Fruit fly (Drosophila melanogaster) whole organism, embryonic: ENCODE data around the gene MtnB.
A peak's percentile ranks its signal among the peaks of the same experiment; 100 is the strongest.

Experiments
- Antp ChIP-seq: fragments of 200-800 bp; sonication (Bioruptor generic); optimal IDR thresholded peaks from 3 replicates; lab custom pipeline; 2016; ENCODE audit warnings: missing biosample characterization, missing genetic modification characterization
- Bdp1 ChIP-seq: fragments of 200-800 bp; sonication (Bioruptor generic); optimal IDR thresholded peaks from 3 replicates; lab custom pipeline; 2016; ENCODE audit warnings: missing biosample characterization, missing genetic modification characterization
- Bteb2 ChIP-seq: fragments of 200-800 bp; sonication (Bioruptor generic); optimal IDR thresholded peaks from 2 replicates; lab custom pipeline; 2016; ENCODE audit warnings: missing biosample characterization, missing genetic modification characterization
- CG11723 ChIP-seq: fragments of 200-800 bp; sonication (Bioruptor generic); optimal IDR thresholded peaks from 2 replicates; lab custom pipeline; 2017; ENCODE audit warnings: missing biosample characterization, mild to moderate bottlenecking, missing genetic modification characterization
- CG12155 ChIP-seq: fragments of 200-800 bp; sonication (Bioruptor generic); optimal IDR thresholded peaks from 3 replicates; lab custom pipeline; 2016; ENCODE audit warnings: missing biosample characterization, missing genetic modification characterization
- CG12219 ChIP-seq: fragments of 200-800 bp; sonication (Bioruptor generic); optimal IDR thresholded peaks from 3 replicates; lab custom pipeline; 2018; ENCODE audit warnings: missing biosample characterization, mild to moderate bottlenecking, missing genetic modification characterization
- CG12391 ChIP-seq: fragments of 200-800 bp; sonication (Bioruptor generic); optimal IDR thresholded peaks from 3 replicates; lab custom pipeline; 2018; ENCODE audit warnings: missing biosample characterization, mild to moderate bottlenecking, missing genetic modification characterization, moderate library complexity
- CG13624 ChIP-seq: fragments of 200-800 bp; sonication (Bioruptor generic); optimal IDR thresholded peaks from 2 replicates; lab custom pipeline; 2016; ENCODE audit warnings: missing biosample characterization, missing genetic modification characterization
- CG17328 ChIP-seq: fragments of 200-800 bp; sonication (Bioruptor generic); IDR thresholded peaks from 2 replicates; pipeline ENCODE4 v1.3.6; 2022; ENCODE audit warnings: missing biosample characterization, missing genetic modification characterization
- CG17912 ChIP-seq: fragments of 200-800 bp; sonication (Bioruptor generic); optimal IDR thresholded peaks from 2 replicates; lab custom pipeline; 2018; ENCODE audit warnings: missing biosample characterization, mild to moderate bottlenecking, missing genetic modification characterization
- CG18476 ChIP-seq: fragments of 200-800 bp; sonication (Bioruptor generic); optimal IDR thresholded peaks from 2 replicates; lab custom pipeline; 2016; ENCODE audit warnings: missing biosample characterization, mild to moderate bottlenecking, missing genetic modification characterization
- CG2678 ChIP-seq: fragments of 200-800 bp; sonication (Bioruptor generic); optimal IDR thresholded peaks from 3 replicates; lab custom pipeline; 2019; ENCODE audit warnings: missing biosample characterization, mild to moderate bottlenecking, missing genetic modification characterization, moderate library complexity
- CG2889 ChIP-seq: fragments of 200-800 bp; sonication (Bioruptor generic); IDR thresholded peaks from 3 replicates; pipeline ENCODE4 v1.3.6; 2022; ENCODE audit warnings: missing biosample characterization, missing genetic modification characterization
- CG32772 ChIP-seq: fragments of 200-800 bp; sonication (Bioruptor generic); IDR thresholded peaks from 2 replicates; pipeline ENCODE4 v1.3.6; 2022; ENCODE audit warnings: missing biosample characterization, missing genetic modification characterization
- CG4707 ChIP-seq: fragments of 200-800 bp; sonication (Bioruptor generic); optimal IDR thresholded peaks from 2 replicates; lab custom pipeline; 2018; ENCODE audit warnings: missing biosample characterization, mild to moderate bottlenecking, missing genetic modification characterization, moderate library complexity
- CG7987 ChIP-seq: fragments of 200-800 bp; sonication (Bioruptor generic); optimal IDR thresholded peaks from 2 replicates; lab custom pipeline; 2018; ENCODE audit warnings: missing biosample characterization, mild to moderate bottlenecking, missing genetic modification characterization, moderate library complexity
- CG8765 ChIP-seq: fragments of 200-800 bp; sonication (Bioruptor generic); IDR thresholded peaks from 2 replicates; pipeline ENCODE4 v1.3.6; 2022; ENCODE audit warnings: missing biosample characterization, missing genetic modification characterization
- Deaf1 ChIP-seq: fragments of 200-800 bp; optimal IDR thresholded peaks from 3 replicates; lab custom pipeline; 2019; ENCODE audit warnings: missing biosample characterization, mild to moderate bottlenecking, missing genetic modification characterization, moderate library complexity
- Dfd ChIP-seq, 2 experiments: fragments of >200 bp; optimal IDR thresholded peaks; 2 replicates each; lab custom pipeline; 2017; ENCODE audit warnings: missing biosample characterization in 2 of 2, missing genetic modification characterization in 2 of 2
- HLH3B ChIP-seq: fragments of 200-800 bp; sonication (Bioruptor generic); IDR thresholded peaks from 2 replicates; pipeline ENCODE4 v1.3.6; 2022; ENCODE audit warnings: missing biosample characterization, missing genetic modification characterization
- Hr51 ChIP-seq, 2 experiments: fragments of 200-800 bp; sonication (Bioruptor generic); optimal IDR thresholded peaks; 2 replicates in 1 of 2; 3 replicates in 1 of 2; lab custom pipeline; 2016 to 2018; ENCODE audit warnings: missing biosample characterization in 2 of 2, missing genetic modification characterization in 2 of 2, mild to moderate bottlenecking in 1 of 2, moderate library complexity in 1 of 2
- Lhr ChIP-seq: fragments of 200-800 bp; sonication (Bioruptor generic); optimal IDR thresholded peaks from 3 replicates; lab custom pipeline; 2017; ENCODE audit warnings: mild to moderate bottlenecking, missing biosample characterization, missing genetic modification reagents, missing genetic modification characterization
- MBD-R2 ChIP-seq: fragments of 200-800 bp; sonication (Bioruptor generic); IDR thresholded peaks from 2 replicates; pipeline ENCODE4 v1.3.6; 2022; ENCODE audit warnings: missing biosample characterization, missing genetic modification characterization
- Mrtf ChIP-seq: fragments of 200-800 bp; sonication (Bioruptor generic); IDR thresholded peaks from 3 replicates; pipeline ENCODE4 v1.3.6; 2022; ENCODE audit warnings: missing biosample characterization, missing genetic modification characterization
- NFAT ChIP-seq: fragments of 200-800 bp; sonication (Bioruptor generic); IDR thresholded peaks from 2 replicates; pipeline ENCODE4 v1.3.6; 2022; ENCODE audit warnings: missing biosample characterization, missing genetic modification characterization
- bbx ChIP-seq: fragments of 200-800 bp; sonication (Bioruptor generic); IDR thresholded peaks from 2 replicates; pipeline ENCODE4 v1.3.6; 2022; ENCODE audit warnings: missing biosample characterization, missing genetic modification characterization; ENCODE audit not compliant: partially characterized antibody
- croc ChIP-seq: fragments of 200-800 bp; sonication (Bioruptor generic); conservative IDR thresholded peaks from 3 replicates; pipeline ENCODE4 v1.3.6; 2022; ENCODE audit warnings: missing biosample characterization, missing genetic modification characterization
- dan ChIP-seq: fragments of 200-800 bp; sonication (Bioruptor generic); IDR thresholded peaks from 2 replicates; pipeline ENCODE4 v1.3.6; 2022; ENCODE audit warnings: missing biosample characterization, missing genetic modification characterization
- disco-r ChIP-seq: fragments of 200-800 bp; sonication (Bioruptor generic); optimal IDR thresholded peaks from 2 replicates; lab custom pipeline; 2016; ENCODE audit warnings: missing biosample characterization, missing genetic modification characterization
- dm ChIP-seq: fragments of 200-800 bp; sonication (Bioruptor generic); optimal IDR thresholded peaks from 3 replicates; lab custom pipeline; 2016; ENCODE audit warnings: missing biosample characterization, missing genetic modification characterization
- exex ChIP-seq: fragments of 200-800 bp; sonication (Bioruptor generic); optimal IDR thresholded peaks from 4 replicates; lab custom pipeline; 2018; ENCODE audit warnings: missing biosample characterization, mild to moderate bottlenecking, missing genetic modification characterization, moderate library complexity
- gcm2 ChIP-seq: fragments of 200-800 bp; sonication (Bioruptor generic); optimal IDR thresholded peaks from 2 replicates; lab custom pipeline; 2016; ENCODE audit warnings: missing biosample characterization, missing genetic modification characterization
- gsb ChIP-seq: fragments of 200-800 bp; sonication (Bioruptor generic); IDR thresholded peaks from 2 replicates; pipeline ENCODE4 v1.3.6; 2022; ENCODE audit warnings: missing biosample characterization, missing genetic modification characterization
- h ChIP-seq: fragments of >200 bp; optimal IDR thresholded peaks from 2 replicates; lab custom pipeline; 2017
- ind ChIP-seq: fragments of 200-800 bp; sonication (Bioruptor generic); optimal IDR thresholded peaks from 3 replicates; lab custom pipeline; 2016; ENCODE audit warnings: missing biosample characterization, missing genetic modification characterization
- nerfin-1 ChIP-seq: fragments of 200-800 bp; sonication (Bioruptor generic); optimal IDR thresholded peaks from 3 replicates; lab custom pipeline; 2019; ENCODE audit warnings: missing biosample characterization, mild to moderate bottlenecking, missing genetic modification characterization, moderate library complexity
- oc ChIP-seq: fragments of 200-800 bp; sonication (Bioruptor generic); optimal IDR thresholded peaks from 2 replicates; lab custom pipeline; 2018; ENCODE audit warnings: missing biosample characterization, mild to moderate bottlenecking, missing genetic modification characterization, moderate library complexity
- odd ChIP-seq: fragments of 200-800 bp; sonication (Bioruptor generic); optimal IDR thresholded peaks from 2 replicates; lab custom pipeline; 2017; ENCODE audit warnings: missing biosample characterization, mild to moderate bottlenecking, missing genetic modification characterization
- otp ChIP-seq: fragments of 200-800 bp; sonication (Bioruptor generic); IDR thresholded peaks from 3 replicates; pipeline ENCODE4, ENCODE4 v1.3.6; 2022; ENCODE audit warnings: missing biosample characterization, missing genetic modification characterization
- pita ChIP-seq: fragments of 200-800 bp; sonication (Bioruptor generic); optimal IDR thresholded peaks from 2 replicates; lab custom pipeline; 2017; ENCODE audit warnings: missing biosample characterization, mild to moderate bottlenecking, missing genetic modification characterization
- psq ChIP-seq: fragments of 200-800 bp; sonication (Bioruptor generic); optimal IDR thresholded peaks from 2 replicates; lab custom pipeline; 2017; ENCODE audit warnings: missing biosample characterization, missing genetic modification characterization
- pzg ChIP-seq: fragments of 200-800 bp; sonication (Bioruptor generic); optimal IDR thresholded peaks from 3 replicates; lab custom pipeline; 2018; ENCODE audit warnings: missing biosample characterization, mild to moderate bottlenecking, missing genetic modification characterization, moderate library complexity
- ranshi ChIP-seq: fragments of 200-800 bp; sonication (Bioruptor generic); IDR thresholded peaks from 2 replicates; pipeline ENCODE4 v1.3.6; 2022; ENCODE audit warnings: missing biosample characterization, missing genetic modification characterization
- shn ChIP-seq: fragments of 200-800 bp; sonication (Bioruptor generic); optimal IDR thresholded peaks from 3 replicates; lab custom pipeline; 2016; ENCODE audit warnings: missing biosample characterization, missing genetic modification characterization
- sqz ChIP-seq: fragments of 200-800 bp; sonication (Bioruptor generic); optimal IDR thresholded peaks from 3 replicates; lab custom pipeline; 2018; ENCODE audit warnings: missing biosample characterization, mild to moderate bottlenecking, missing genetic modification characterization
- tgo ChIP-seq: fragments of 200-800 bp; sonication (Bioruptor generic); IDR thresholded peaks from 3 replicates; pipeline ENCODE4 v1.3.6; 2022; ENCODE audit warnings: missing biosample characterization, missing genetic modification characterization
- trem ChIP-seq: fragments of 200-800 bp; optimal IDR thresholded peaks from 3 replicates; lab custom pipeline; 2019; ENCODE audit warnings: missing biosample characterization, mild to moderate bottlenecking, missing genetic modification characterization, moderate library complexity
- twi ChIP-seq: fragments of 200-800 bp; optimal IDR thresholded peaks from 2 replicates; lab custom pipeline; 2019; ENCODE audit warnings: missing biosample characterization, mild to moderate bottlenecking, missing genetic modification characterization, moderate library complexity
- z ChIP-seq: fragments of 200-800 bp; sonication (Bioruptor generic); IDR thresholded peaks from 3 replicates; pipeline ENCODE4 v1.3.6; 2022; ENCODE audit warnings: missing biosample characterization, missing genetic modification characterization

The MtnB gene

dm6 chr3R:20550632-20551486 lies 47.3 kb upstream of the MtnB start (continued):
- TF ChIP-seq CG12391 (tag; lab: Kevin White, UChicago) = peak; percentile 1
- TF ChIP-seq Bdp1 = peak; percentile 19
- no peak for TF ChIP-seq gcm2 (GFP tag; lab: Kevin White, UChicago)
- TF ChIP-seq pita (GFP tag; lab: Kevin White, UChicago) = no peak
- TF ChIP-seq Lhr = peak; percentile 50
- no peak for TF ChIP-seq CG8765 (GFP tag; lab: Robert Waterston, UW)
- TF ChIP-seq CG2678 (tag; lab: Kevin White, UChicago) = peak; percentile 68
- TF ChIP-seq Mrtf (GFP tag; lab: Robert Waterston, UW) = no peak
- peak; percentile 11; the same call in 1 of the 2 replicates for TF ChIP-seq NFAT (GFP tag; lab: Robert Waterston, UW)
- TF ChIP-seq CG11723 = peak; percentile 84
- TF ChIP-seq Deaf1 (tag; lab: Kevin White, UChicago) = peak; percentile 46
- peak; percentile 36; the same call in 1 of the 2 replicates for TF ChIP-seq gsb (GFP tag; lab: Robert Waterston, UW)
- TF ChIP-seq disco-r = peak; percentile 63
- peak; percentile 99 for TF ChIP-seq bbx (GFP tag; lab: Robert Waterston, UW)
- TF ChIP-seq CG32772 (GFP tag; lab: Robert Waterston, UW) = 0 out of 2 replicates have a peak, but pooled peaks have one; percentile 30
- TF ChIP-seq Hr51 (GFP tag; optimal IDR thresholded peaks at IDR 0.05; lab: Kevin White, UChicago) = peak; percentile 28 to 44
- TF ChIP-seq CG12219 (GFP tag; lab: Kevin White, UChicago) = peak; percentile 83
- peak; percentile 42 for TF ChIP-seq shn
- TF ChIP-seq CG7987 = peak; percentile 98
- no peak for TF ChIP-seq h (lab: Kevin White, UChicago)
- TF ChIP-seq otp (GFP tag; lab: Robert Waterston, UW) = peak; percentile 61; the same call in 2 of the 3 replicates
- TF ChIP-seq HLH3B (GFP tag; lab: Robert Waterston, UW) = peak; percentile 70; the same call in 1 of the 2 replicates
- TF ChIP-seq dan (GFP tag; lab: Robert Waterston, UW) = no peak
- TF ChIP-seq psq = no peak
- peak; percentile 53 for TF ChIP-seq dm (GFP tag; lab: Kevin White, UChicago)
- peak; percentile 93 for TF ChIP-seq CG4707 (GFP tag; lab: Kevin White, UChicago)
- TF ChIP-seq Dfd (GFP tag; optimal IDR thresholded peaks at IDR 0.05; lab: Kevin White, UChicago) = no peak
- TF ChIP-seq sqz (GFP tag; lab: Kevin White, UChicago) = peak; percentile 83
- TF ChIP-seq twi (tag; lab: Kevin White, UChicago) = peak; percentile 91
- peak; percentile 69 for TF ChIP-seq pzg (GFP tag; lab: Kevin White, UChicago)
- TF ChIP-seq ind (GFP tag; lab: Kevin White, UChicago) = no peak
- TF ChIP-seq Bteb2 (GFP tag; lab: Kevin White, UChicago) = no peak
- TF ChIP-seq CG17328 = peak; percentile 52; the same call in 1 of the 2 replicates
- peak; percentile 94 for TF ChIP-seq CG17912 (GFP tag; lab: Kevin White, UChicago)
- peak; percentile 35 for TF ChIP-seq exex (tag; lab: Kevin White, UChicago)
- no peak; the same call in 2 of the 3 replicates for TF ChIP-seq tgo
- TF ChIP-seq trem (tag; lab: Kevin White, UChicago) = peak; percentile 2
- TF ChIP-seq CG2889 (GFP tag; lab: Robert Waterston, UW) = 0 out of 3 replicates have a peak, but pooled peaks have one; percentile 41
- TF ChIP-seq nerfin-1 (tag; lab: Kevin White, UChicago) = peak; percentile 75
- peak; percentile 63 for TF ChIP-seq oc (tag; lab: Kevin White, UChicago)
- peak; percentile 38; the same call in 1 of the 2 replicates for TF ChIP-seq MBD-R2 (GFP tag; lab: Robert Waterston, UW)
- TF ChIP-seq z = no peak
- TF ChIP-seq Antp = no peak
- TF ChIP-seq CG12155 (GFP tag; lab: Kevin White, UChicago) = no peak
- no peak for TF ChIP-seq croc (GFP tag; lab: Robert Waterston, UW)
- peak; percentile 44; the same call in 1 of the 2 replicates for TF ChIP-seq ranshi (GFP tag; lab: Robert Waterston, UW)
- TF ChIP-seq CG18476 (GFP tag; lab: Kevin White, UChicago) = no peak
- TF ChIP-seq CG13624 (GFP tag; lab: Kevin White, UChicago) = peak; percentile 76
- TF ChIP-seq odd (GFP tag; lab: Kevin White, UChicago) = peak; percentile 87
